4 worm cellular contexts compared by ENCODE assay signal in genomic region chrX:14525325-14526305, ce11.
TF ChIP-seq lines count a peak whose summit lies in the region.

No protein-coding gene starts in this region.

TF ChIP-seq in whole organism, L2 larva, 48 proteins besides CTCF, POLR2A, EP300 and RAD21 (continued from another document):
- TF ChIP-seq gmeb-1 (tag; optimal IDR thresholded peaks at IDR 0.05; lab: Kevin White, UChicago) (peak; percentile 94), crh-2 (tag; optimal IDR thresholded peaks at IDR 0.05; lab: Kevin White, UChicago) (peak; percentile 100), mab-5 (tag; optimal IDR thresholded peaks at IDR 0.05; lab: Kevin White, UChicago) (peak; percentile 99), mbf-1 (tag; optimal IDR thresholded peaks at IDR 0.05; lab: Kevin White, UChicago) (peak; percentile 79), skn-1 (tag; optimal IDR thresholded peaks at IDR 0.05; lab: Kevin White, UChicago) (peak; percentile 85), nhr-25 (tag; optimal IDR thresholded peaks at IDR 0.05; lab: Kevin White, UChicago) (peak; percentile 99), unc-55 (GFP tag; optimal IDR thresholded peaks at IDR 0.05; lab: Kevin White, UChicago) (peak; percentile 99), nhr-10 (tag; optimal IDR thresholded peaks at IDR 0.05; lab: Kevin White, UChicago) (peak; percentile 98), ztf-4 (tag; optimal IDR thresholded peaks at IDR 0.05; lab: Kevin White, UChicago) (peak; percentile 99), zag-1 (tag; optimal IDR thresholded peaks at IDR 0.05; lab: Kevin White, UChicago) (peak; percentile 99), Y55F3AM.14 (GFP tag; optimal IDR thresholded peaks at IDR 0.05; lab: Kevin White, UChicago) (peak; percentile 98), fos-1 (tag; optimal IDR thresholded peaks at IDR 0.05; lab: Kevin White, UChicago) (peak; percentile 99), snpc-4 (tag; optimal IDR thresholded peaks at IDR 0.05; lab: Kevin White, UChicago) (peak; percentile 92), sma-3 (GFP tag; optimal IDR thresholded peaks at IDR 0.05; lab: Kevin White, UChicago) (peak; percentile 99), nhr-77 (tag; optimal IDR thresholded peaks at IDR 0.05; lab: Kevin White, UChicago) (peak; percentile 99), alr-1 (tag; optimal IDR thresholded peaks at IDR 0.05; lab: Kevin White, UChicago) (no peak), ztf-1 (GFP tag; conservative IDR thresholded peaks at IDR 0.05; lab: Robert Waterston, UW) (no peak), egl-27 (tag; optimal IDR thresholded peaks at IDR 0.05; lab: Kevin White, UChicago) (peak; percentile 98), blmp-1 (tag; optimal IDR thresholded peaks at IDR 0.05; lab: Kevin White, UChicago; ENCODE audit: insufficient read depth) (peak; percentile 87), elt-3 (tag; optimal IDR thresholded peaks at IDR 0.05; lab: Kevin White, UChicago) (peak; percentile 91), F13H6.1 (tag; optimal IDR thresholded peaks at IDR 0.05; lab: Kevin White, UChicago) (peak; percentile 99), lin-39 (tag; optimal IDR thresholded peaks at IDR 0.05; lab: Kevin White, UChicago) (peak; percentile 97), dmd-4 (tag; optimal IDR thresholded peaks at IDR 0.05; lab: Kevin White, UChicago) (peak; percentile 74), elt-1 (tag; optimal IDR thresholded peaks at IDR 0.05; lab: Kevin White, UChicago) (no peak), nhr-23 (tag; optimal IDR thresholded peaks at IDR 0.05; lab: Kevin White, UChicago) (no peak), unc-62 (GFP tag; optimal IDR thresholded peaks at IDR 0.05; lab: Kevin White, UChicago) (peak; percentile 99)

TF ChIP-seq in whole organism, L4 larva, 104 proteins besides CTCF, POLR2A, EP300 and RAD21 (continued from another document and continues in another):
- TF ChIP-seq ceh-32 (tag; optimal IDR thresholded peaks at IDR 0.05; lab: Kevin White, UChicago; ENCODE audit: poor library complexity) (peak; percentile 92), lin-39 (tag; optimal IDR thresholded peaks at IDR 0.05; lab: Kevin White, UChicago) (peak; percentile 96), Y75B8A.6 (GFP tag; IDR thresholded peaks at IDR 0.05; lab: Robert Waterston, UW) (peak; percentile 92; the same call in 1 of the 2 replicates), dpl-1 (GFP tag; optimal IDR thresholded peaks at IDR 0.05; lab: Kevin White, UChicago) (peak; percentile 76), madf-9 (GFP tag; conservative IDR thresholded peaks at IDR 0.05; lab: Robert Waterston, UW) (peak; percentile 99), nhr-41 (GFP tag; IDR thresholded peaks at IDR 0.05; lab: Robert Waterston, UW) (peak; percentile 73; the same call in 1 of the 2 replicates), egl-43 (GFP tag; IDR thresholded peaks at IDR 0.05; lab: Robert Waterston, UW) (peak; percentile 99), fos-1 (tag; optimal IDR thresholded peaks at IDR 0.05; lab: Kevin White, UChicago) (peak; percentile 96), lim-7 (GFP tag; IDR thresholded peaks at IDR 0.05; lab: Robert Waterston, UW) (peak; percentile 47; the same call in 1 of the 2 replicates), snpc-4 (tag; optimal IDR thresholded peaks at IDR 0.05; lab: Kevin White, UChicago) (peak; percentile 62), fkh-10 (GFP tag; optimal IDR thresholded peaks at IDR 0.05; lab: Kevin White, UChicago) (peak; percentile 98), nhr-42 (GFP tag; IDR thresholded peaks at IDR 0.05; lab: Robert Waterston, UW) (peak; percentile 100), Y105C5A.15 (GFP tag; IDR thresholded peaks at IDR 0.05; lab: Robert Waterston, UW) (peak; percentile 88), spr-3 (GFP tag; optimal IDR thresholded peaks at IDR 0.05; lab: Kevin White, UChicago) (peak; percentile 98), ztf-7 (tag; optimal IDR thresholded peaks at IDR 0.05; lab: Kevin White, UChicago) (peak; percentile 96), lsy-2 (tag; optimal IDR thresholded peaks at IDR 0.05; lab: Kevin White, UChicago) (peak; percentile 97), lir-3 (tag; optimal IDR thresholded peaks at IDR 0.05; lab: Kevin White, UChicago) (peak; percentile 95), unc-130 (GFP tag; optimal IDR thresholded peaks at IDR 0.05; lab: Kevin White, UChicago) (no peak), egl-27 (tag; optimal IDR thresholded peaks at IDR 0.05; lab: Kevin White, UChicago) (no peak), daf-19 (GFP tag; conservative IDR thresholded peaks at IDR 0.05; lab: Robert Waterston, UW) (peak; percentile 99), nhr-76 (tag; optimal IDR thresholded peaks at IDR 0.05; lab: Kevin White, UChicago) (peak; percentile 80), hif-1 (tag; optimal IDR thresholded peaks at IDR 0.05; lab: Kevin White, UChicago) (peak; percentile 78 to 91), zfp-3 (GFP tag; conservative IDR thresholded peaks at IDR 0.05; lab: Robert Waterston, UW) (peak; percentile 99), nhr-10 (tag; optimal IDR thresholded peaks at IDR 0.05; lab: Kevin White, UChicago) (peak; percentile 99), daf-16 (GFP tag; optimal IDR thresholded peaks at IDR 0.05; lab: Kevin White, UChicago) (peak; percentile 96 to 99), daf-16 (tag; optimal IDR thresholded peaks at IDR 0.05; lab: Kevin White, UChicago) (peak; percentile 97), zag-1 (tag; optimal IDR thresholded peaks at IDR 0.05; lab: Kevin White, UChicago) (peak; percentile 98), mdl-1 (tag; optimal IDR thresholded peaks at IDR 0.05; lab: Kevin White, UChicago) (peak; percentile 89 to 98), R02D3.7 (tag; optimal IDR thresholded peaks at IDR 0.05; lab: Kevin White, UChicago) (no peak), nhr-11 (tag; optimal IDR thresholded peaks at IDR 0.05; lab: Kevin White, UChicago) (peak; percentile 99), ztf-11 (tag; optimal IDR thresholded peaks at IDR 0.05; lab: Kevin White, UChicago) (peak; percentile 91), nhr-28 (tag; optimal IDR thresholded peaks at IDR 0.05; lab: Kevin White, UChicago) (peak; percentile 88), aly-2 (tag; optimal IDR thresholded peaks at IDR 0.05; lab: Kevin White, UChicago) (peak; percentile 37), duxl-1 (tag; optimal IDR thresholded peaks at IDR 0.05; lab: Kevin White, UChicago; ENCODE audit: poor library complexity) (peak; percentile 99), snpc-1.2 (GFP tag; IDR thresholded peaks at IDR 0.05; lab: Robert Waterston, UW) (peak; percentile 41; the same call in 1 of the 2 replicates)

TF ChIP-seq in whole organism, late embryonic, 69 proteins besides CTCF, POLR2A, EP300 and RAD21 (continued from another document and continues in another):
- TF ChIP-seq ceh-6 (GFP tag; optimal IDR thresholded peaks at IDR 0.05; lab: Kevin White, UChicago) (peak; percentile 61), ceh-22 (tag; optimal IDR thresholded peaks at IDR 0.05; lab: Kevin White, UChicago) (peak; percentile 78), unc-3 (GFP tag; conservative IDR thresholded peaks at IDR 0.05; lab: Robert Waterston, UW) (0 out of 2 replicates have a peak, but pooled peaks have one; percentile 53), unc-3 (tag; optimal IDR thresholded peaks at IDR 0.05; lab: Kevin White, UChicago) (peak; percentile 64), ets-4 (tag; optimal IDR thresholded peaks at IDR 0.05; lab: Kevin White, UChicago) (peak; percentile 75), elt-4 (tag; optimal IDR thresholded peaks at IDR 0.05; lab: Kevin White, UChicago) (no peak), C38D4.7 (GFP tag; optimal IDR thresholded peaks at IDR 0.05; lab: Kevin White, UChicago) (no peak), eyg-1 (tag; optimal IDR thresholded peaks at IDR 0.05; lab: Kevin White, UChicago) (peak; percentile 62), fkh-10 (GFP tag; optimal IDR thresholded peaks at IDR 0.05; lab: Kevin White, UChicago) (peak; percentile 73), ceh-45 (GFP tag; IDR thresholded peaks at IDR 0.05; lab: Robert Waterston, UW) (no peak), hlh-13 (GFP tag; optimal IDR thresholded peaks at IDR 0.05; lab: Kevin White, UChicago) (no peak), hlh-8 (tag; optimal IDR thresholded peaks at IDR 0.05; lab: Kevin White, UChicago) (peak; percentile 45), ceh-14 (tag; optimal IDR thresholded peaks at IDR 0.05; lab: Kevin White, UChicago) (peak; percentile 87), rnt-1 (tag; optimal IDR thresholded peaks at IDR 0.05; lab: Kevin White, UChicago) (peak; percentile 90), ref-2 (tag; optimal IDR thresholded peaks at IDR 0.05; lab: Kevin White, UChicago) (peak; percentile 95), ceh-9 (tag; optimal IDR thresholded peaks at IDR 0.05; lab: Kevin White, UChicago) (no peak), ceh-2 (tag; optimal IDR thresholded peaks at IDR 0.05; lab: Kevin White, UChicago) (peak; percentile 72), sox-4 (tag; optimal IDR thresholded peaks at IDR 0.05; lab: Kevin White, UChicago) (peak; percentile 47), ahr-1 (tag; optimal IDR thresholded peaks at IDR 0.05; lab: Kevin White, UChicago) (peak; percentile 62), C08G9.2 (tag; optimal IDR thresholded peaks at IDR 0.05; lab: Kevin White, UChicago) (peak; percentile 68), gmeb-2 (tag; optimal IDR thresholded peaks at IDR 0.05; lab: Kevin White, UChicago) (peak; percentile 23), dve-1 (tag; optimal IDR thresholded peaks at IDR 0.05; lab: Kevin White, UChicago) (peak; percentile 96), tbx-7 (tag; optimal IDR thresholded peaks at IDR 0.05; lab: Kevin White, UChicago) (peak; percentile 56), pros-1 (tag; optimal IDR thresholded peaks at IDR 0.05; lab: Kevin White, UChicago) (peak; percentile 86), ceh-48 (tag; optimal IDR thresholded peaks at IDR 0.05; lab: Kevin White, UChicago) (peak; percentile 99), hlh-15 (tag; optimal IDR thresholded peaks at IDR 0.05; lab: Kevin White, UChicago) (peak; percentile 13), K09A11.1 (tag; optimal IDR thresholded peaks at IDR 0.05; lab: Kevin White, UChicago; ENCODE audit: insufficient read depth) (peak; percentile 89), elt-2 (tag; optimal IDR thresholded peaks at IDR 0.05; lab: Kevin White, UChicago) (peak; percentile 82), pqm-1 (tag; optimal IDR thresholded peaks at IDR 0.05; lab: Kevin White, UChicago) (peak; percentile 84), Y22D7AL.16 (tag; optimal IDR thresholded peaks at IDR 0.05; lab: Kevin White, UChicago) (no peak), tbx-2 (tag; optimal IDR thresholded peaks at IDR 0.05; lab: Kevin White, UChicago) (peak; percentile 96), npax-4 (tag; optimal IDR thresholded peaks at IDR 0.05; lab: Kevin White, UChicago) (no peak), ceh-31 (tag; optimal IDR thresholded peaks at IDR 0.05; lab: Kevin White, UChicago) (peak; percentile 96), fax-1 (tag; optimal IDR thresholded peaks at IDR 0.05; lab: Kevin White, UChicago) (no peak), K02D7.2 (tag; optimal IDR thresholded peaks at IDR 0.05; lab: Kevin White, UChicago) (no peak), unc-55 (GFP tag; optimal IDR thresholded peaks at IDR 0.05; lab: Kevin White, UChicago) (peak; percentile 94), T23F11.4 (GFP tag; optimal IDR thresholded peaks at IDR 0.05; lab: Kevin White, UChicago) (peak; percentile 42), hlh-30 (tag; optimal IDR thresholded peaks at IDR 0.05; lab: Kevin White, UChicago; ENCODE audit: insufficient read depth) (peak; percentile 87), nfya-1 (tag; optimal IDR thresholded peaks at IDR 0.05; lab: Kevin White, UChicago) (peak; percentile 98)

TF ChIP-seq in whole organism, mixed stage, embryonic, 35 proteins besides CTCF, POLR2A, EP300 and RAD21 (continued from another document):
- TF ChIP-seq nhr-12 (tag; optimal IDR thresholded peaks at IDR 0.05; lab: Kevin White, UChicago) (peak; percentile 97), ceh-39 (tag; optimal IDR thresholded peaks at IDR 0.05; lab: Kevin White, UChicago) (peak; percentile 97), hlh-1 (tag; optimal IDR thresholded peaks at IDR 0.05; lab: Kevin White, UChicago) (peak; percentile 83), nhr-28 (tag; optimal IDR thresholded peaks at IDR 0.05; lab: Kevin White, UChicago) (peak; percentile 11), ceh-43 (GFP tag; optimal IDR thresholded peaks at IDR 0.05; lab: Kevin White, UChicago) (peak; percentile 62), pha-4 (tag; optimal IDR thresholded peaks at IDR 0.05; lab: Kevin White, UChicago) (peak; percentile 99)
